Fruit fly (Drosophila melanogaster): ENCODE data around the gene Mettl3.

dm6 chr3R:24015939-24016913 lies 15.7 kb upstream of the Mettl3 start:
- TF ChIP-seq Hey (tag; optimal IDR thresholded peaks at IDR 0.05) = no peak
- no peak for TF ChIP-seq CG32532 (GFP tag; IDR thresholded peaks at IDR 0.05)
- no peak for TF ChIP-seq CG8478 (optimal IDR thresholded peaks at IDR 0.05)
- no peak for TF ChIP-seq CG4404 (GFP tag; IDR thresholded peaks at IDR 0.05)
- no peak for TF ChIP-seq pan (optimal IDR thresholded peaks at IDR 0.05)
- no peak for TF ChIP-seq pan (GFP tag; optimal IDR thresholded peaks at IDR 0.05 in 1 of 2, IDR thresholded peaks at IDR 0.05 in 1 of 2)
- TF ChIP-seq Trl (optimal IDR thresholded peaks at IDR 0.05) = no peak
- no peak for TF ChIP-seq Trl (GFP tag; optimal IDR thresholded peaks at IDR 0.05)
- no peak for TF ChIP-seq trem (tag; optimal IDR thresholded peaks at IDR 0.05)
- no peak for TF ChIP-seq chn (GFP tag; optimal IDR thresholded peaks at IDR 0.05)
- TF ChIP-seq Hand (GFP tag; optimal IDR thresholded peaks at IDR 0.05) = no peak

All from whole organism, embryonic.